Worm (Caenorhabditis elegans) whole organism, L2 larva: Measurements from ENCODE around the gene irld-39.
A peak's percentile ranks its signal among the peaks of the same experiment; 100 is the strongest.

ENCODE experiments used
- R02D3.7 ChIP-seq: fragments of 150-350 bp; optimal IDR thresholded peaks from 2 replicates; lab custom pipeline; 2014; ENCODE audit warnings: missing biosample characterization, missing genetic modification characterization
- ZK546.5 ChIP-seq: sonication (generic microtip); optimal IDR thresholded peaks from 2 replicates; lab custom pipeline; 2017; ENCODE audit warnings: missing biosample characterization, missing genetic modification characterization
- alr-1 ChIP-seq: fragments of 150-350 bp; optimal IDR thresholded peaks from 2 replicates; lab custom pipeline; 2014; ENCODE audit warnings: missing biosample characterization, missing genetic modification characterization
- aly-2 ChIP-seq: fragments of 150-350 bp; optimal IDR thresholded peaks from 2 replicates; lab custom pipeline; 2014; ENCODE audit warnings: missing biosample characterization, missing genetic modification characterization
- ama-1 ChIP-seq: fragments of 150-350 bp; optimal IDR thresholded peaks from 2 replicates; lab custom pipeline; 2018; ENCODE audit warnings: inconsistent platforms
- blmp-1 ChIP-seq: sonication (generic microtip); optimal IDR thresholded peaks from 2 replicates; lab custom pipeline; 2017; ENCODE audit warnings: missing genetic modification characterization, mild to moderate bottlenecking, missing compliant biosample characterization, antibody characterized with exemption, moderate library complexity; ENCODE audit not compliant: insufficient read depth
- ceh-82 ChIP-seq: fragments of 150-350 bp; optimal IDR thresholded peaks from 2 replicates; lab custom pipeline; 2014; ENCODE audit warnings: missing biosample characterization, missing genetic modification characterization
- crh-2 ChIP-seq: sonication (generic microtip); optimal IDR thresholded peaks from 2 replicates; lab custom pipeline; 2017; ENCODE audit warnings: missing biosample characterization, missing genetic modification characterization
- dmd-4 ChIP-seq: sonication (generic microtip); optimal IDR thresholded peaks from 2 replicates; lab custom pipeline; 2017; ENCODE audit warnings: missing biosample characterization, missing genetic modification characterization
- egl-27 ChIP-seq: sonication (generic microtip); optimal IDR thresholded peaks from 3 replicates; lab custom pipeline; 2017; ENCODE audit warnings: missing biosample characterization, missing genetic modification reagents, missing genetic modification characterization
- elt-1 ChIP-seq: fragments of 150-350 bp; optimal IDR thresholded peaks from 2 replicates; lab custom pipeline; 2014; ENCODE audit warnings: missing biosample characterization, missing genetic modification characterization
- fos-1 ChIP-seq: fragments of 150-350 bp; optimal IDR thresholded peaks from 2 replicates; lab custom pipeline; 2014; ENCODE audit warnings: missing biosample characterization, missing genetic modification characterization
- gmeb-1 ChIP-seq: fragments of 150-350 bp; optimal IDR thresholded peaks from 2 replicates; lab custom pipeline; 2014; ENCODE audit warnings: missing biosample characterization, missing genetic modification characterization
- lin-11 ChIP-seq: fragments of 150-350 bp; sonication (generic microtip); optimal IDR thresholded peaks from 2 replicates; lab custom pipeline; 2014; ENCODE audit warnings: missing biosample characterization, missing genetic modification characterization, inconsistent platforms, mixed read lengths
- lin-39 ChIP-seq: fragments of 150-350 bp; optimal IDR thresholded peaks from 2 replicates; lab custom pipeline; 2014; ENCODE audit warnings: missing biosample characterization, missing genetic modification reagents, missing genetic modification characterization
- mab-5 ChIP-seq: fragments of 150-350 bp; optimal IDR thresholded peaks from 2 replicates; lab custom pipeline; 2014; ENCODE audit warnings: missing biosample characterization, missing genetic modification characterization
- mdl-1 ChIP-seq, 2 experiments: fragments of 150-350 bp in 1 of 2; sonication (generic microtip) in 1 of 2; optimal IDR thresholded peaks; 2 replicates each; lab custom pipeline; 2017; ENCODE audit warnings: missing biosample characterization in 2 of 2, missing genetic modification characterization in 2 of 2
- nhr-10 ChIP-seq: sonication (generic microtip); optimal IDR thresholded peaks from 2 replicates; lab custom pipeline; 2017; ENCODE audit warnings: missing biosample characterization, missing genetic modification characterization
- nhr-11 ChIP-seq: fragments of 150-350 bp; optimal IDR thresholded peaks from 2 replicates; lab custom pipeline; 2014; ENCODE audit warnings: missing biosample characterization, missing genetic modification characterization
- nhr-12 ChIP-seq: fragments of 150-350 bp; optimal IDR thresholded peaks from 2 replicates; lab custom pipeline; 2014; ENCODE audit warnings: missing biosample characterization, missing genetic modification characterization
- nhr-129 ChIP-seq: fragments of 150-350 bp; optimal IDR thresholded peaks from 2 replicates; lab custom pipeline; 2014; ENCODE audit warnings: missing biosample characterization, missing genetic modification characterization
- nhr-21 ChIP-seq: fragments of 150-350 bp; optimal IDR thresholded peaks from 2 replicates; lab custom pipeline; 2014; ENCODE audit warnings: missing biosample characterization, missing genetic modification characterization
- nhr-23 ChIP-seq: fragments of 150-350 bp; optimal IDR thresholded peaks from 2 replicates; lab custom pipeline; 2014; ENCODE audit warnings: missing biosample characterization, missing genetic modification reagents, missing genetic modification characterization
- nhr-237 ChIP-seq: fragments of 150-350 bp; optimal IDR thresholded peaks from 2 replicates; lab custom pipeline; 2014; ENCODE audit warnings: missing biosample characterization, missing genetic modification characterization
- nhr-25 ChIP-seq: fragments of 150-350 bp; sonication (generic microtip); optimal IDR thresholded peaks from 3 replicates; lab custom pipeline; 2014; ENCODE audit warnings: missing biosample characterization, missing genetic modification characterization
- nhr-6 ChIP-seq: fragments of 150-350 bp; optimal IDR thresholded peaks from 2 replicates; lab custom pipeline; 2014; ENCODE audit warnings: missing biosample characterization, missing genetic modification characterization
- nhr-77 ChIP-seq: fragments of 150-350 bp; optimal IDR thresholded peaks from 2 replicates; lab custom pipeline; 2014; ENCODE audit warnings: missing biosample characterization, missing genetic modification characterization
- peb-1 ChIP-seq: fragments of 150-350 bp; optimal IDR thresholded peaks from 2 replicates; lab custom pipeline; 2014; ENCODE audit warnings: missing biosample characterization, missing genetic modification characterization
- sem-4 ChIP-seq: fragments of 150-350 bp; optimal IDR thresholded peaks from 2 replicates; lab custom pipeline; 2014; ENCODE audit warnings: missing biosample characterization, missing genetic modification reagents, missing genetic modification characterization
- skn-1 ChIP-seq: sonication (generic microtip); optimal IDR thresholded peaks from 2 replicates; lab custom pipeline; 2017; ENCODE audit warnings: missing biosample characterization, missing genetic modification characterization
- sma-9 ChIP-seq, 2 experiments: fragments of 150-350 bp in 1 of 2; sonication (generic microtip) in 1 of 2; optimal IDR thresholded peaks; 2 replicates each; lab custom pipeline; 2014 to 2016; ENCODE audit warnings: missing genetic modification characterization in 2 of 2, mild to moderate bottlenecking in 1 of 2, missing biosample characterization in 1 of 2, missing compliant biosample characterization in 1 of 2, missing genetic modification reagents in 1 of 2, moderate library complexity in 1 of 2
- snpc-4 ChIP-seq: fragments of 150-350 bp; optimal IDR thresholded peaks from 2 replicates; lab custom pipeline; 2014; ENCODE audit warnings: missing biosample characterization, missing genetic modification characterization
- unc-39 ChIP-seq: fragments of 150-350 bp; optimal IDR thresholded peaks from 2 replicates; lab custom pipeline; 2014; ENCODE audit warnings: missing biosample characterization, missing genetic modification characterization
- unc-55 ChIP-seq: fragments of 150-350 bp; sonication (generic microtip); optimal IDR thresholded peaks from 3 replicates; lab custom pipeline; 2014; ENCODE audit warnings: missing biosample characterization, missing genetic modification reagents, missing genetic modification characterization
- unc-62 ChIP-seq: fragments of 150-350 bp; optimal IDR thresholded peaks from 2 replicates; lab custom pipeline; 2014; ENCODE audit warnings: missing biosample characterization, missing genetic modification reagents, missing genetic modification characterization
- zag-1 ChIP-seq: fragments of 150-350 bp; optimal IDR thresholded peaks from 2 replicates; lab custom pipeline; 2014; ENCODE audit warnings: missing biosample characterization, missing genetic modification characterization
- ztf-4 ChIP-seq: fragments of 150-350 bp; optimal IDR thresholded peaks from 2 replicates; lab custom pipeline; 2014; ENCODE audit warnings: missing biosample characterization, missing genetic modification characterization

The irld-39 gene

ce11 chrIV:16238555-16238954, 5.6 kb downstream of the irld-39 start, which contains the start of gene srw-61:
srw-61 (minus strand) TSS chrIV:16238655.
- no peak for TF ChIP-seq nhr-77 (tag; lab: Kevin White, UChicago)
- no peak for TF ChIP-seq zag-1 (tag; lab: Kevin White, UChicago)
- no peak for TF ChIP-seq nhr-11 (tag; lab: Kevin White, UChicago)
- TF ChIP-seq dmd-4 = no peak
- no peak for TF ChIP-seq gmeb-1
- no peak for TF ChIP-seq blmp-1 (tag; lab: Kevin White, UChicago)

- no peak for TF ChIP-seq mdl-1 (tag; optimal IDR thresholded peaks at IDR 0.05; lab: Kevin White, UChicago)
- no peak for TF ChIP-seq nhr-21 (tag; lab: Kevin White, UChicago)
- no peak for TF ChIP-seq unc-39 (tag; lab: Kevin White, UChicago)
- TF ChIP-seq ztf-4 = no peak
- TF ChIP-seq ama-1 (lab: Kevin White, UChicago) = no peak
- no peak for TF ChIP-seq aly-2
- no peak for TF ChIP-seq nhr-12 (tag; lab: Kevin White, UChicago)
- TF ChIP-seq gmeb-1 = no peak
- TF ChIP-seq zag-1 (tag; lab: Kevin White, UChicago) = no peak
- no peak for TF ChIP-seq fos-1 (tag; lab: Kevin White, UChicago)
- TF ChIP-seq dmd-4 = no peak
- no peak for TF ChIP-seq nhr-6 (tag; lab: Kevin White, UChicago)
- no peak for TF ChIP-seq unc-55 (GFP tag; lab: Kevin White, UChicago)
- TF ChIP-seq mab-5 (tag; lab: Kevin White, UChicago) = no peak
- no peak for TF ChIP-seq skn-1 (tag; lab: Kevin White, UChicago)
Observed at ce11 chrIV:16247131-16247530, 14.2 kb downstream of the irld-39 start, which contains the start of gene F38C2.1. F38C2.1 (plus strand) TSS chrIV:16247431.

- no peak for TF ChIP-seq mdl-1 (tag; optimal IDR thresholded peaks at IDR 0.05; lab: Kevin White, UChicago)
- TF ChIP-seq nhr-23 (tag; lab: Kevin White, UChicago) = no peak
- TF ChIP-seq nhr-77 (tag; lab: Kevin White, UChicago) = no peak
Observed at ce11 chrIV:16254464-16254863, 21.5 kb downstream of the irld-39 start, which contains the start of gene hlh-17. hlh-17 (plus strand) TSS chrIV:16254764.

- TF ChIP-seq nhr-129 (tag; lab: Kevin White, UChicago) (no peak), unc-55 (GFP tag; lab: Kevin White, UChicago) (peak; percentile 6)
Observed at ce11 chrIV:16257330-16257729, 24.4 kb downstream of the irld-39 start, which contains the start of gene hlh-31. hlh-31 (plus strand) TSS chrIV:16257630.

- TF ChIP-seq ama-1 (lab: Kevin White, UChicago) (no peak), elt-1 (tag; lab: Kevin White, UChicago) (no peak), nhr-12 (tag; lab: Kevin White, UChicago) (no peak), nhr-10 (no peak), unc-62 (GFP tag; lab: Kevin White, UChicago) (no peak), fos-1 (tag; lab: Kevin White, UChicago) (no peak), nhr-25 (tag; lab: Kevin White, UChicago) (no peak), egl-27 (tag; lab: Kevin White, UChicago) (no peak), blmp-1 (tag; lab: Kevin White, UChicago) (no peak), sem-4 (tag; lab: Kevin White, UChicago) (no peak), crh-2 (tag; lab: Kevin White, UChicago) (no peak), lin-39 (tag; lab: Kevin White, UChicago) (no peak)
Observed at ce11 chrIV:16270955-16271354, 38.0 kb downstream of the irld-39 start, which contains the start of gene F38C2.4. F38C2.4 (plus strand) TSS chrIV:16271255.

- TF ChIP-seq nhr-23 (tag; lab: Kevin White, UChicago) = no peak
- no peak for TF ChIP-seq nhr-237 (tag; lab: Kevin White, UChicago)
- TF ChIP-seq R02D3.7 (tag; lab: Kevin White, UChicago) = no peak
- no peak for TF ChIP-seq peb-1
- no peak for TF ChIP-seq alr-1 (tag; lab: Kevin White, UChicago)
- no peak for TF ChIP-seq snpc-4 (tag; lab: Kevin White, UChicago)
- TF ChIP-seq nhr-25 (tag; lab: Kevin White, UChicago) = no peak
- no peak for TF ChIP-seq skn-1 (tag; lab: Kevin White, UChicago)
- no peak for TF ChIP-seq egl-27 (tag; lab: Kevin White, UChicago)
- no peak for TF ChIP-seq lin-39 (tag; lab: Kevin White, UChicago)
- no peak for TF ChIP-seq lin-11 (tag; lab: Kevin White, UChicago)
- no peak for TF ChIP-seq sma-9 (GFP tag; optimal IDR thresholded peaks at IDR 0.05; lab: Kevin White, UChicago)
- TF ChIP-seq sma-9 (tag; optimal IDR thresholded peaks at IDR 0.05; lab: Kevin White, UChicago) = no peak
- no peak for TF ChIP-seq nhr-10
- TF ChIP-seq ZK546.5 (tag; lab: Kevin White, UChicago) = no peak
- TF ChIP-seq ceh-82 (tag; lab: Kevin White, UChicago) = no peak
- TF ChIP-seq mdl-1 (tag; optimal IDR thresholded peaks at IDR 0.05; lab: Kevin White, UChicago) = no peak
- TF ChIP-seq blmp-1 (tag; lab: Kevin White, UChicago) = no peak
- no peak for TF ChIP-seq gmeb-1
- TF ChIP-seq ztf-4 = no peak
Observed at ce11 chrIV:16277291-16277690, 44.3 kb downstream of the irld-39 start, which contains the start of gene F38C2.7. F38C2.7 (minus strand) TSS chrIV:16277391.
